Fruit fly (Drosophila melanogaster): ENCODE results near the gene stx.

The stx gene

dm6 chrX:10771856-10772592 lies 27.3 kb upstream of the stx start, which contains the start of gene CG15211 (continued):
- peak; percentile 52 for TF ChIP-seq CG6683 (GFP tag; optimal IDR thresholded peaks at IDR 0.05)
- peak; percentile 19; the same call in 1 of the 3 replicates for TF ChIP-seq CG7357 (GFP tag; IDR thresholded peaks at IDR 0.05)
- no peak for TF ChIP-seq Side (GFP tag; optimal IDR thresholded peaks at IDR 0.05)
- TF ChIP-seq CG15696 (tag; optimal IDR thresholded peaks at IDR 0.05) = peak; percentile 22
- TF ChIP-seq CG14667 (GFP tag; IDR thresholded peaks at IDR 0.05) = 0 out of 2 replicates have a peak, but pooled peaks have one; percentile 21
- no peak for TF ChIP-seq CG15479 (GFP tag; optimal IDR thresholded peaks at IDR 0.05)
- TF ChIP-seq kah (GFP tag; optimal IDR thresholded peaks at IDR 0.05) = no peak
- TF ChIP-seq Tbp (GFP tag; optimal IDR thresholded peaks at IDR 0.05) = no peak
- peak; percentile 64 for TF ChIP-seq ttk (GFP tag; IDR thresholded peaks at IDR 0.05)
- no peak for TF ChIP-seq CG11247 (GFP tag; IDR thresholded peaks at IDR 0.05)
- TF ChIP-seq Rx (GFP tag; IDR thresholded peaks at IDR 0.05) = peak; percentile 24; the same call in 1 of the 2 replicates
- TF ChIP-seq Oli (tag; optimal IDR thresholded peaks at IDR 0.05) = peak; percentile 83
- TF ChIP-seq sc (optimal IDR thresholded peaks at IDR 0.05) = no peak
- TF ChIP-seq sc (GFP tag; optimal IDR thresholded peaks at IDR 0.05) = peak; percentile 66
- peak; percentile 80 for TF ChIP-seq Hr3 (GFP tag; optimal IDR thresholded peaks at IDR 0.05)
- TF ChIP-seq CG3281 (GFP tag; optimal IDR thresholded peaks at IDR 0.05) = peak; percentile 41
- 0 out of 2 replicates have a peak, but pooled peaks have one; percentile 27 for TF ChIP-seq inv (GFP tag; IDR thresholded peaks at IDR 0.05; ENCODE audit: partially characterized antibody)
- peak; percentile 73 for TF ChIP-seq gsb-n (tag; optimal IDR thresholded peaks at IDR 0.05)
- peak in 1 of 2 experiments; percentile 82 for TF ChIP-seq Hr51 (GFP tag; optimal IDR thresholded peaks at IDR 0.05)
- peak; percentile 73 for TF ChIP-seq Xbp1 (GFP tag; optimal IDR thresholded peaks at IDR 0.05)
- TF ChIP-seq tna (GFP tag; IDR thresholded peaks at IDR 0.05; ENCODE audit: partially characterized antibody) = no peak
- peak; percentile 65 for TF ChIP-seq CG13296 (GFP tag; optimal IDR thresholded peaks at IDR 0.05)
- no peak for TF ChIP-seq da (GFP tag; optimal IDR thresholded peaks at IDR 0.05)
- TF ChIP-seq Fer3 (tag; optimal IDR thresholded peaks at IDR 0.05) = peak; percentile 54
- no peak for TF ChIP-seq ab (GFP tag; optimal IDR thresholded peaks at IDR 0.05)
- TF ChIP-seq CG8388 (GFP tag; optimal IDR thresholded peaks at IDR 0.05) = peak; percentile 81
- peak; percentile 83 for TF ChIP-seq CG12659 (GFP tag; optimal IDR thresholded peaks at IDR 0.05)
- peak; percentile 30 for TF ChIP-seq CG16815 (GFP tag; optimal IDR thresholded peaks at IDR 0.05)
- peak; percentile 47 for TF ChIP-seq CG30020 (tag; optimal IDR thresholded peaks at IDR 0.05)
- TF ChIP-seq CG3407 (GFP tag; optimal IDR thresholded peaks at IDR 0.05) = peak; percentile 64
- TF ChIP-seq Dll (GFP tag; IDR thresholded peaks at IDR 0.05; ENCODE audit: partially characterized antibody) = no peak
- no peak for TF ChIP-seq wek (GFP tag; optimal IDR thresholded peaks at IDR 0.05)
- TF ChIP-seq CG32532 (GFP tag; IDR thresholded peaks at IDR 0.05) = peak; percentile 21; the same call in 1 of the 2 replicates
- peak; percentile 64 for TF ChIP-seq CG31224 (GFP tag; IDR thresholded peaks at IDR 0.05)
- peak; percentile 4 for TF ChIP-seq jumu (GFP tag; optimal IDR thresholded peaks at IDR 0.05)
- no peak for TF ChIP-seq Poxn (GFP tag; IDR thresholded peaks at IDR 0.05)
- TF ChIP-seq CG43689 (GFP tag; IDR thresholded peaks at IDR 0.05) = no peak
- no peak for TF ChIP-seq Lim3 (GFP tag; IDR thresholded peaks at IDR 0.05)
- TF ChIP-seq CG11696 (GFP tag; IDR thresholded peaks at IDR 0.05) = 0 out of 2 replicates have a peak, but pooled peaks have one; percentile 17
- TF ChIP-seq Dref (GFP tag; IDR thresholded peaks at IDR 0.05) = no peak
- TF ChIP-seq CG33213 (GFP tag; optimal IDR thresholded peaks at IDR 0.05) = no peak
- peak; percentile 0 for TF ChIP-seq CG7987 (GFP tag; optimal IDR thresholded peaks at IDR 0.05)
- TF ChIP-seq Opbp (GFP tag; IDR thresholded peaks at IDR 0.05; ENCODE audit: partially characterized antibody) = 0 out of 3 replicates have a peak, but pooled peaks have one; percentile 52
- TF ChIP-seq eve (GFP tag; optimal IDR thresholded peaks at IDR 0.05) = no peak
- TF ChIP-seq yki (optimal IDR thresholded peaks at IDR 0.05) = no peak
- no peak for TF ChIP-seq ftz-f1 (GFP tag; optimal IDR thresholded peaks at IDR 0.05)
- TF ChIP-seq Gsc (GFP tag; IDR thresholded peaks at IDR 0.05) = no peak
- TF ChIP-seq CG13424 (tag; optimal IDR thresholded peaks at IDR 0.05) = peak; percentile 81
- TF ChIP-seq odd (GFP tag; optimal IDR thresholded peaks at IDR 0.05) = peak; percentile 66

Measured in whole organism, embryonic.